Worm (Caenorhabditis elegans) whole organism, mixed stage, embryonic: ENCODE results near the gene mpz-5.

ENCODE experiments used
- M03D4.4 ChIP-seq: sonication (generic microtip); optimal IDR thresholded peaks from 2 replicates; lab custom pipeline; 2017; ENCODE audit warnings: mild to moderate bottlenecking, missing genetic modification characterization, missing compliant biosample characterization
- bed-3 ChIP-seq: fragments of 200-800 bp; sonication (Bioruptor generic); optimal IDR thresholded peaks from 3 replicates; lab custom pipeline; 2018; ENCODE audit warnings: mild to moderate bottlenecking, missing genetic modification characterization, moderate library complexity, missing compliant biosample characterization
- blmp-1 ChIP-seq: fragments of 150-350 bp; optimal IDR thresholded peaks from 2 replicates; lab custom pipeline; 2014; ENCODE audit warnings: missing biosample characterization, missing genetic modification characterization
- ceh-39 ChIP-seq: fragments of 150-350 bp; optimal IDR thresholded peaks from 2 replicates; lab custom pipeline; 2014; ENCODE audit warnings: missing biosample characterization, missing genetic modification characterization
- ceh-43 ChIP-seq: fragments of 200-800 bp; sonication (Bioruptor generic); optimal IDR thresholded peaks from 2 replicates; lab custom pipeline; 2018; ENCODE audit warnings: mild to moderate bottlenecking, missing genetic modification characterization, moderate library complexity, missing compliant biosample characterization
- ceh-83 ChIP-seq: fragments of 200-800 bp; sonication (Bioruptor generic); optimal IDR thresholded peaks from 2 replicates; lab custom pipeline; 2018; ENCODE audit warnings: mild to moderate bottlenecking, missing genetic modification characterization, missing compliant biosample characterization
- ces-1 ChIP-seq: fragments of 150-350 bp; optimal IDR thresholded peaks from 2 replicates; lab custom pipeline; 2014; ENCODE audit warnings: missing biosample characterization, missing genetic modification reagents, missing genetic modification characterization
- cnd-1 ChIP-seq: fragments of 200-800 bp; sonication (Bioruptor generic); optimal IDR thresholded peaks from 2 replicates; lab custom pipeline; 2018; ENCODE audit warnings: mild to moderate bottlenecking, missing genetic modification characterization, missing compliant biosample characterization
- drap-1 ChIP-seq: fragments of 200-800 bp; sonication (Bioruptor generic); optimal IDR thresholded peaks from 3 replicates; lab custom pipeline; 2018; ENCODE audit warnings: mild to moderate bottlenecking, missing genetic modification characterization, missing compliant biosample characterization
- elt-1 ChIP-seq: sonication (generic microtip); optimal IDR thresholded peaks from 2 replicates; lab custom pipeline; 2017; ENCODE audit warnings: missing genetic modification characterization, mild to moderate bottlenecking, missing compliant biosample characterization, antibody characterized with exemption, moderate library complexity, borderline replicate concordance; ENCODE audit not compliant: insufficient read depth
- elt-3 ChIP-seq: fragments of 150-350 bp; optimal IDR thresholded peaks from 2 replicates; lab custom pipeline; 2014; ENCODE audit warnings: missing biosample characterization, missing genetic modification characterization
- ham-2 ChIP-seq: fragments of 200-800 bp; sonication (Bioruptor generic); optimal IDR thresholded peaks from 2 replicates; lab custom pipeline; 2018; ENCODE audit warnings: mild to moderate bottlenecking, missing genetic modification characterization, missing compliant biosample characterization
- hlh-1 ChIP-seq: fragments of 150-350 bp; optimal IDR thresholded peaks from 2 replicates; lab custom pipeline; 2014; ENCODE audit warnings: missing biosample characterization, missing genetic modification reagents, missing genetic modification characterization
- lin-13 ChIP-seq: fragments of 150-350 bp; optimal IDR thresholded peaks from 2 replicates; lab custom pipeline; 2014; ENCODE audit warnings: missing biosample characterization, missing genetic modification characterization
- lin-32 ChIP-seq: fragments of 200-800 bp; sonication (Bioruptor generic); optimal IDR thresholded peaks from 2 replicates; lab custom pipeline; 2018; ENCODE audit warnings: mild to moderate bottlenecking, missing genetic modification characterization, missing compliant biosample characterization
- lsy-2 ChIP-seq: fragments of 150-350 bp; optimal IDR thresholded peaks from 2 replicates; lab custom pipeline; 2014; ENCODE audit warnings: missing biosample characterization, missing genetic modification characterization
- mab-5 ChIP-seq: fragments of 150-350 bp; optimal IDR thresholded peaks from 2 replicates; lab custom pipeline; 2014; ENCODE audit warnings: missing biosample characterization, missing genetic modification characterization
- mep-1 ChIP-seq: fragments of 150-350 bp; optimal IDR thresholded peaks from 2 replicates; lab custom pipeline; 2017; ENCODE audit warnings: missing biosample characterization, missing genetic modification reagents, missing genetic modification characterization, inconsistent platforms
- nhr-12 ChIP-seq: fragments of 150-350 bp; optimal IDR thresholded peaks from 2 replicates; lab custom pipeline; 2014; ENCODE audit warnings: missing biosample characterization, missing genetic modification characterization
- nhr-2 ChIP-seq: fragments of 150-350 bp; optimal IDR thresholded peaks from 2 replicates; lab custom pipeline; 2014; ENCODE audit warnings: missing biosample characterization, missing genetic modification characterization
- nhr-237 ChIP-seq: fragments of 150-350 bp; optimal IDR thresholded peaks from 2 replicates; lab custom pipeline; 2014; ENCODE audit warnings: missing biosample characterization, missing genetic modification characterization
- nhr-28 ChIP-seq: fragments of 150-350 bp; optimal IDR thresholded peaks from 2 replicates; lab custom pipeline; 2014; ENCODE audit warnings: missing biosample characterization, missing genetic modification characterization
- nhr-76 ChIP-seq: sonication (generic microtip); optimal IDR thresholded peaks from 2 replicates; lab custom pipeline; 2017; ENCODE audit warnings: missing biosample characterization, missing genetic modification characterization
- pha-4 ChIP-seq: fragments of 150-350 bp; optimal IDR thresholded peaks from 2 replicates; lab custom pipeline; 2018; ENCODE audit warnings: missing biosample characterization, missing genetic modification reagents, missing genetic modification characterization
- sem-2 ChIP-seq: fragments of 200-800 bp; sonication (Bioruptor generic); optimal IDR thresholded peaks from 2 replicates; lab custom pipeline; 2018; ENCODE audit warnings: mild to moderate bottlenecking, missing genetic modification characterization, missing compliant biosample characterization
- snpc-4 ChIP-seq: fragments of 150-350 bp; optimal IDR thresholded peaks from 2 replicates; lab custom pipeline; 2014; ENCODE audit warnings: missing biosample characterization, missing genetic modification characterization
- tbx-8 ChIP-seq: fragments of 200-800 bp; sonication (Bioruptor generic); optimal IDR thresholded peaks from 2 replicates; lab custom pipeline; 2018; ENCODE audit warnings: mild to moderate bottlenecking, missing genetic modification characterization, moderate library complexity, missing compliant biosample characterization
- unc-120 ChIP-seq: sonication (generic microtip); optimal IDR thresholded peaks from 2 replicates; lab custom pipeline; 2017; ENCODE audit warnings: missing genetic modification characterization, missing compliant biosample characterization; ENCODE audit not compliant: poor library complexity, severe bottlenecking
- unc-39 ChIP-seq: fragments of 150-350 bp; optimal IDR thresholded peaks from 2 replicates; lab custom pipeline; 2014; ENCODE audit warnings: missing biosample characterization, missing genetic modification characterization
- zip-8 ChIP-seq: fragments of 150-350 bp; optimal IDR thresholded peaks from 2 replicates; lab custom pipeline; 2014; ENCODE audit warnings: missing biosample characterization, missing genetic modification characterization

The mpz-5 gene

ce11 chrIV:10374601-10375000 lies 979 bp upstream of the mpz-5 start, which contains the start of gene mask-1:
mask-1 (plus strand) TSS chrIV:10374901.
- TF ChIP-seq lin-32 (GFP tag; lab: Kevin White, UChicago) (no peak), pha-4 (tag; lab: Kevin White, UChicago) (no peak), nhr-12 (no peak), tbx-8 (no peak), lsy-2 (tag; lab: Kevin White, UChicago) (no peak), nhr-2 (no peak), hlh-1 (tag; lab: Kevin White, UChicago) (no peak), elt-1 (tag; lab: Kevin White, UChicago) (no peak), sem-2 (GFP tag; lab: Kevin White, UChicago) (no peak), elt-3 (no peak), blmp-1 (no peak), ces-1 (GFP tag; lab: Kevin White, UChicago) (no peak), unc-120 (tag; lab: Kevin White, UChicago) (no peak), nhr-28 (tag; lab: Kevin White, UChicago) (no peak), nhr-76 (tag; lab: Kevin White, UChicago) (no peak)

DNA sequence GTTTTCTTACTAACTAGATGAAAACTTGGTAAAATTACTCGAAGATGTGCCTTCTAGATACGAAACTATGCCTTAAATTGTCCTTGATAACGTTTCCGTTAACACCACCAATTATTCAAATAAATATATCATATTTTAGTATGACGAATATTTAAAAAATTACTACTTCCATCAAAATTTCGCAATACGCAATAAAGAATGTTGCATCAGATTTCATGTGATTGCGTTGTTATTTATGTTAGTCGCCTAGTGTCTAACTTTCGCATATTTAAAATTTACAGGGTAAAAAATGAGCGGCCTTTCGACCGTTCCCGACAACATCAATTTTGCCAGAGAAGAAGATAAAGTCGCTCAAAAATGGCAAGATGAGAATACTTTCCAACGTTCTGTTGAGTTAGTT lies 5.3 kb downstream of the mpz-5 start, which contains the start of gene iars-1:
TSS of gene iars-1 (plus strand) at position 276 of the 400 bp plus-strand sequence.
- TF ChIP-seq elt-3 (no peak), zip-8 (tag; lab: Kevin White, UChicago) (peak; percentile 67), bed-3 (GFP tag; lab: Kevin White, UChicago) (no peak), elt-1 (tag; lab: Kevin White, UChicago) (no peak), mab-5 (tag; lab: Kevin White, UChicago) (no peak), M03D4.4 (tag; lab: Kevin White, UChicago) (no peak)
- TF ChIP-seq, all 35 proteins: peak for 1

ce11 chrIV:10367740-10368246 lies 5.8 kb downstream of the mpz-5 start, which contains the start of gene pges-2:
pges-2 (minus strand) TSS chrIV:10367790.
- TF ChIP-seq mab-5 (tag; lab: Kevin White, UChicago) (no peak), lsy-2 (tag; lab: Kevin White, UChicago) (peak; percentile 12), unc-120 (tag; lab: Kevin White, UChicago) (peak; percentile 0), ces-1 (GFP tag; lab: Kevin White, UChicago) (peak; percentile 52)

DNA sequence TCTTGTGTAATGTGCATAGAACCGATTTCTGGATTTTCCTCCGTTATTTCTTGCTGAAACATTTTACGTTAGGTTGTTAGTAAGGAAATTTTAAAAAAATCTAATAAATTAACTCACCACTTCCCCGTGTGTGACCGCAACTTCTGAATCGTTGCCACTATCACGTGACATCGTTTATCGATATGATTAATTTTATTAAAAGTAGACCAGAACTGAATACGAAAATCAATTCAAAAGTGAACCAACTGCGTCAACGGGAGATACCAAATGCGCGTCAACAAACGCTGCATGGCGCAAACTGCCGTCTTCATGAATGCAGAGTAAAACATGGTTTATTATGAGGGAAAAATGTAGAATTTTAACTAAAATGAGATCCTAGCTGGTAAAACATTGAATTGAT lies 7.6 kb downstream of the mpz-5 start, which contains the start of gene sir-2.1:
TSS of gene sir-2.1 (minus strand) at position 212 of the 400 bp plus-strand sequence.
- TF ChIP-seq sem-2 (GFP tag; lab: Kevin White, UChicago), result no peak
- TF ChIP-seq snpc-4, result no peak
- no peak for TF ChIP-seq nhr-28 (tag; lab: Kevin White, UChicago)
- peak; percentile 8 for TF ChIP-seq lin-13 (tag; lab: Kevin White, UChicago)
- TF ChIP-seq nhr-237 (tag; lab: Kevin White, UChicago), result no peak
- TF ChIP-seq tbx-8, result no peak
- peak; percentile 14 for TF ChIP-seq lsy-2 (tag; lab: Kevin White, UChicago)
- no peak for TF ChIP-seq ceh-43 (GFP tag; lab: Kevin White, UChicago)
- no peak for TF ChIP-seq ham-2
- peak; percentile 46 for TF ChIP-seq ces-1 (GFP tag; lab: Kevin White, UChicago)
- no peak for TF ChIP-seq ceh-39 (tag; lab: Kevin White, UChicago)
- no peak for TF ChIP-seq unc-120 (tag; lab: Kevin White, UChicago)
- peak; percentile 47 for TF ChIP-seq mep-1 (tag; lab: Kevin White, UChicago)

- TF ChIP-seq lin-13 (tag; lab: Kevin White, UChicago) (no peak), drap-1 (GFP tag; lab: Kevin White, UChicago) (no peak), cnd-1 (tag; lab: Kevin White, UChicago) (no peak), ham-2 (no peak), mep-1 (tag; lab: Kevin White, UChicago) (no peak), ceh-83 (GFP tag; lab: Kevin White, UChicago) (no peak), nhr-237 (tag; lab: Kevin White, UChicago) (no peak), unc-39 (no peak), hlh-1 (tag; lab: Kevin White, UChicago) (no peak), elt-3 (no peak)
Observed at ce11 chrIV:10360336-10360735, 13.3 kb downstream of the mpz-5 start, which contains the start of gene ugt-59. ugt-59 (plus strand) TSS chrIV:10360636.
